Worm (Caenorhabditis elegans) whole organism, young adult: ENCODE measurements around the gene phb-2.

Source experiments
- B0336.3 ChIP-seq: fragments of 200-800 bp; sonication (Bioruptor generic); IDR thresholded peaks from 2 replicates; pipeline ENCODE4 v1.3.6; 2022; ENCODE audit warnings: missing genetic modification characterization, missing compliant biosample characterization
- C17E4.6 ChIP-seq: fragments of 200-800 bp; sonication (Bioruptor generic); IDR thresholded peaks from 2 replicates; pipeline ENCODE4 v1.3.6; 2022; ENCODE audit warnings: missing genetic modification reagents, missing genetic modification characterization, missing compliant biosample characterization
- F10E7.11 ChIP-seq: sonication (generic microtip); optimal IDR thresholded peaks from 2 replicates; lab custom pipeline; 2017; ENCODE audit warnings: mild to moderate bottlenecking, missing genetic modification characterization, moderate library complexity, missing compliant biosample characterization
- F22D6.2 ChIP-seq: sonication (generic microtip); optimal IDR thresholded peaks from 2 replicates; lab custom pipeline; 2016; ENCODE audit warnings: mild to moderate bottlenecking, missing genetic modification characterization, missing compliant biosample characterization
- T26A5.8 ChIP-seq: sonication (generic microtip); optimal IDR thresholded peaks from 2 replicates; lab custom pipeline; 2016; ENCODE audit warnings: missing genetic modification characterization, missing compliant biosample characterization
- Y56A3A.18 ChIP-seq: fragments of 200-800 bp; sonication (Bioruptor generic); IDR thresholded peaks from 2 replicates; pipeline ENCODE4 v1.3.6; 2022; ENCODE audit warnings: missing genetic modification reagents, missing genetic modification characterization, missing compliant biosample characterization
- Y95B8A.8 ChIP-seq: fragments of 200-800 bp; sonication (Bioruptor generic); IDR thresholded peaks from 2 replicates; pipeline ENCODE4 v1.3.6; 2022; ENCODE audit warnings: missing genetic modification reagents, missing genetic modification characterization, missing compliant biosample characterization
- aptf-2 ChIP-seq: fragments of 200-800 bp; sonication (Bioruptor generic); conservative IDR thresholded peaks from 2 replicates; pipeline ENCODE4 v1.3.6; 2022; ENCODE audit warnings: missing genetic modification reagents, missing genetic modification characterization, missing compliant biosample characterization
- bed-1 ChIP-seq: fragments of 200-800 bp; sonication (Bioruptor generic); IDR thresholded peaks from 2 replicates; pipeline ENCODE4 v1.3.6; 2022; ENCODE audit warnings: missing genetic modification reagents, missing genetic modification characterization, missing compliant biosample characterization
- dpff-1 ChIP-seq: sonication (generic microtip); optimal IDR thresholded peaks from 2 replicates; lab custom pipeline; 2017; ENCODE audit warnings: mild to moderate bottlenecking, missing genetic modification characterization, missing compliant biosample characterization
- dpl-1 ChIP-seq: fragments of 150-350 bp; optimal IDR thresholded peaks from 2 replicates; lab custom pipeline; 2014; ENCODE audit warnings: missing biosample characterization, missing genetic modification reagents, missing genetic modification characterization
- egl-18 ChIP-seq: fragments of 200-800 bp; sonication (Bioruptor generic); IDR thresholded peaks from 2 replicates; pipeline ENCODE4 v1.3.6; 2022; ENCODE audit warnings: missing genetic modification reagents, missing genetic modification characterization, missing compliant biosample characterization
- egl-44 ChIP-seq: fragments of 200-800 bp; sonication (Bioruptor generic); IDR thresholded peaks from 2 replicates; pipeline ENCODE4 v1.3.6; 2022; ENCODE audit warnings: missing genetic modification reagents, missing genetic modification characterization, missing compliant biosample characterization
- hmg-20 ChIP-seq: fragments of 200-800 bp; sonication (Bioruptor generic); IDR thresholded peaks from 2 replicates; pipeline ENCODE4 v1.3.6; 2022; ENCODE audit warnings: missing genetic modification reagents, missing genetic modification characterization, missing compliant biosample characterization
- hrde-1 ChIP-seq: sonication (generic microtip); optimal IDR thresholded peaks from 2 replicates; lab custom pipeline; 2016; ENCODE audit warnings: missing genetic modification characterization, mild to moderate bottlenecking, missing compliant biosample characterization, moderate library complexity, missing genotype, missing genetic modification reagents, borderline replicate concordance
- hsf-1 ChIP-seq: fragments of 200-800 bp; sonication (Bioruptor generic); IDR thresholded peaks from 2 replicates; pipeline ENCODE4 v1.3.6; 2022; ENCODE audit warnings: missing genetic modification reagents, missing genetic modification characterization, missing compliant biosample characterization
- let-607 ChIP-seq, 2 experiments: fragments of 200-800 bp in 1 of 2; sonication (Bioruptor generic) in 1 of 2; sonication (generic microtip) in 1 of 2; optimal IDR thresholded peaks; 2 replicates each; lab custom pipeline; 2016 to 2018; ENCODE audit warnings: mild to moderate bottlenecking in 2 of 2, missing compliant biosample characterization in 2 of 2, missing genetic modification characterization in 2 of 2, moderate library complexity in 2 of 2, missing genotype in 1 of 2
- lir-1 ChIP-seq: fragments of 200-800 bp; sonication (Bioruptor generic); conservative IDR thresholded peaks from 2 replicates; pipeline ENCODE4 v1.3.6; 2022; ENCODE audit warnings: missing genetic modification reagents, missing genetic modification characterization, missing compliant biosample characterization
- madf-6 ChIP-seq: fragments of 200-800 bp; sonication (Bioruptor generic); IDR thresholded peaks from 2 replicates; pipeline ENCODE4 v1.3.6; 2022; ENCODE audit warnings: missing genetic modification reagents, missing genetic modification characterization, missing compliant biosample characterization
- madf-8 ChIP-seq: fragments of 200-800 bp; sonication (Bioruptor generic); conservative IDR thresholded peaks from 2 replicates; pipeline ENCODE4 v1.3.6; 2022; ENCODE audit warnings: missing genetic modification reagents, missing genetic modification characterization, missing compliant biosample characterization
- nfya-2 ChIP-seq: fragments of 200-800 bp; sonication (Bioruptor generic); IDR thresholded peaks from 2 replicates; pipeline ENCODE4 v1.3.6; 2022; ENCODE audit warnings: missing genetic modification reagents, missing genetic modification characterization, missing compliant biosample characterization
- nfyb-1 ChIP-seq: fragments of 200-800 bp; sonication (Bioruptor generic); IDR thresholded peaks from 2 replicates; pipeline ENCODE4 v1.3.6; 2022; ENCODE audit warnings: missing genetic modification reagents, missing genetic modification characterization, missing compliant biosample characterization
- nhr-120 ChIP-seq: fragments of 200-800 bp; sonication (Bioruptor generic); IDR thresholded peaks from 2 replicates; pipeline ENCODE4 v1.3.6; 2022; ENCODE audit warnings: missing genetic modification characterization, missing compliant biosample characterization
- nhr-27 ChIP-seq: fragments of 200-800 bp; sonication (Bioruptor generic); optimal IDR thresholded peaks from 2 replicates; lab custom pipeline; 2018; ENCODE audit warnings: mild to moderate bottlenecking, missing genetic modification characterization, moderate library complexity, missing compliant biosample characterization
- nhr-80 ChIP-seq: sonication (generic microtip); optimal IDR thresholded peaks from 2 replicates; lab custom pipeline; 2016; ENCODE audit warnings: missing genetic modification characterization, missing compliant biosample characterization
- nhr-90 ChIP-seq: sonication (generic microtip); optimal IDR thresholded peaks from 2 replicates; lab custom pipeline; 2016; ENCODE audit warnings: missing genotype, mild to moderate bottlenecking, missing genetic modification characterization, missing compliant biosample characterization
- pbrm-1 ChIP-seq: fragments of 200-800 bp; sonication (Bioruptor generic); IDR thresholded peaks from 2 replicates; pipeline ENCODE4 v1.3.6; 2022; ENCODE audit warnings: missing genetic modification reagents, missing genetic modification characterization, missing compliant biosample characterization
- rcor-1 ChIP-seq: fragments of 200-800 bp; sonication (Bioruptor generic); IDR thresholded peaks from 2 replicates; pipeline ENCODE4 v1.3.6; 2022; ENCODE audit warnings: missing genetic modification reagents, missing genetic modification characterization, missing compliant biosample characterization
- snpc-1.1 ChIP-seq: sonication (generic microtip); optimal IDR thresholded peaks from 2 replicates; lab custom pipeline; 2017; ENCODE audit warnings: missing genetic modification characterization, mild to moderate bottlenecking, missing compliant biosample characterization, antibody characterized with exemption, moderate library complexity, missing genotype, missing genetic modification reagents; ENCODE audit not compliant: insufficient read depth
- snpc-1.3 ChIP-seq: sonication (generic microtip); optimal IDR thresholded peaks from 2 replicates; lab custom pipeline; 2017; ENCODE audit warnings: missing genetic modification characterization, mild to moderate bottlenecking, missing compliant biosample characterization, antibody characterized with exemption, moderate library complexity, missing genotype, missing genetic modification reagents; ENCODE audit not compliant: insufficient read depth
- somi-1 ChIP-seq: fragments of 200-800 bp; sonication (Bioruptor generic); optimal IDR thresholded peaks from 2 replicates; lab custom pipeline; 2018; ENCODE audit warnings: mild to moderate bottlenecking, missing genetic modification characterization, missing compliant biosample characterization
- sptf-2 ChIP-seq: fragments of 200-800 bp; sonication (Bioruptor generic); optimal IDR thresholded peaks from 2 replicates; lab custom pipeline; 2018; ENCODE audit warnings: mild to moderate bottlenecking, missing genetic modification characterization, missing compliant biosample characterization
- tbp1 ChIP-seq: fragments of 200-800 bp; sonication (Bioruptor generic); optimal IDR thresholded peaks from 2 replicates; lab custom pipeline; 2018; ENCODE audit warnings: mild to moderate bottlenecking, missing genetic modification characterization, missing compliant biosample characterization
- tbx-9 ChIP-seq: sonication (generic microtip); optimal IDR thresholded peaks from 2 replicates; lab custom pipeline; 2016; ENCODE audit warnings: borderline replicate concordance, missing genetic modification characterization, inconsistent platforms, missing compliant biosample characterization
- xnd-1 ChIP-seq: sonication (generic microtip); optimal IDR thresholded peaks from 2 replicates; lab custom pipeline; 2016; ENCODE audit warnings: missing genotype, missing genetic modification reagents, missing genetic modification characterization, missing compliant biosample characterization
- zim-3 ChIP-seq: sonication (generic microtip); optimal IDR thresholded peaks from 2 replicates; lab custom pipeline; 2017; ENCODE audit warnings: mild to moderate bottlenecking, missing genetic modification characterization, moderate library complexity, missing compliant biosample characterization
- ztf-18 ChIP-seq: sonication (generic microtip); optimal IDR thresholded peaks from 2 replicates; lab custom pipeline; 2016; ENCODE audit warnings: missing genotype, mild to moderate bottlenecking, missing genetic modification characterization, missing compliant biosample characterization
- ztf-28 ChIP-seq: fragments of 200-800 bp; sonication (Bioruptor generic); IDR thresholded peaks from 2 replicates; pipeline ENCODE4 v1.3.6; 2022; ENCODE audit warnings: missing genetic modification reagents, missing genetic modification characterization, missing compliant biosample characterization

The phb-2 gene

ce11 chrII:6269805-6270414 is 18.7 kb downstream of the phb-2 start, which contains the start of gene F13H8.2 (continued):
- peak; percentile 92 for TF ChIP-seq rcor-1 (GFP tag; lab: Robert Waterston, UW)
- peak; percentile 52; the same call in 1 of the 2 replicates for TF ChIP-seq Y95B8A.8 (GFP tag; lab: Robert Waterston, UW)
- TF ChIP-seq nhr-120 (GFP tag; lab: Robert Waterston, UW), result no peak
- no peak for TF ChIP-seq let-607 (tag; optimal IDR thresholded peaks at IDR 0.05; lab: Kevin White, UChicago)
- no peak for TF ChIP-seq nfya-2 (GFP tag; lab: Robert Waterston, UW)
- TF ChIP-seq ztf-18 (tag; lab: Kevin White, UChicago), result peak; percentile 56
- TF ChIP-seq egl-18 (GFP tag; lab: Robert Waterston, UW), result no peak
- TF ChIP-seq nfyb-1 (GFP tag; lab: Robert Waterston, UW), result peak; percentile 93
- TF ChIP-seq hrde-1 (tag; lab: Kevin White, UChicago), result no peak
- peak; percentile 69 for TF ChIP-seq lir-1 (GFP tag; lab: Robert Waterston, UW)
- TF ChIP-seq ztf-28 (GFP tag; lab: Robert Waterston, UW), result peak; percentile 95
- TF ChIP-seq dpl-1 (GFP tag; lab: Kevin White, UChicago), result peak; percentile 68
- peak; percentile 52 for TF ChIP-seq tbp1
- no peak for TF ChIP-seq F10E7.11 (tag; lab: Kevin White, UChicago)
- TF ChIP-seq nhr-80, result peak; percentile 10
- no peak for TF ChIP-seq snpc-1.3 (tag; lab: Kevin White, UChicago)
- TF ChIP-seq somi-1 (GFP tag; lab: Kevin White, UChicago), result no peak
- TF ChIP-seq aptf-2, result peak; percentile 89; the same call in 1 of the 2 replicates
- TF ChIP-seq hsf-1 (GFP tag; lab: Robert Waterston, UW), result peak; percentile 37; the same call in 1 of the 2 replicates
- no peak for TF ChIP-seq T26A5.8 (tag; lab: Kevin White, UChicago)
- no peak; the same call in 1 of the 2 replicates for TF ChIP-seq B0336.3 (GFP tag; lab: Robert Waterston, UW)
- TF ChIP-seq nhr-90 (tag; lab: Kevin White, UChicago), result no peak
- no peak for TF ChIP-seq tbx-9 (tag; lab: Kevin White, UChicago)
- peak; percentile 92 for TF ChIP-seq pbrm-1 (GFP tag; lab: Robert Waterston, UW)
- TF ChIP-seq zim-3, result peak; percentile 2
- no peak for TF ChIP-seq dpff-1 (tag; lab: Kevin White, UChicago)
- no peak for TF ChIP-seq xnd-1 (tag; lab: Kevin White, UChicago)
- no peak for TF ChIP-seq F22D6.2
- 0 out of 2 replicates have a peak, but pooled peaks have one; percentile 43 for TF ChIP-seq hmg-20 (GFP tag; lab: Robert Waterston, UW)
- TF ChIP-seq Y56A3A.18 (GFP tag; lab: Robert Waterston, UW), result 0 out of 2 replicates have a peak, but pooled peaks have one; percentile 69
- TF ChIP-seq sptf-2 (GFP tag; lab: Kevin White, UChicago), result no peak
- TF ChIP-seq nhr-27 (tag; lab: Kevin White, UChicago), result no peak
- TF ChIP-seq madf-6 (GFP tag; lab: Robert Waterston, UW), result peak; percentile 82
- TF ChIP-seq C17E4.6, result peak; percentile 70; the same call in 1 of the 2 replicates
- TF ChIP-seq snpc-1.1 (tag; lab: Kevin White, UChicago), result no peak
- no peak for TF ChIP-seq bed-1
- TF ChIP-seq madf-8 (GFP tag; lab: Robert Waterston, UW), result peak; percentile 68
- TF ChIP-seq, all 124 proteins: peak for 58

ce11 chrII:6273916-6274315 is 22.7 kb downstream of the phb-2 start, which contains the start of gene bpl-1:
TSS of gene bpl-1 (plus strand) at chrII:6274216.
- TF ChIP-seq egl-44 (GFP tag; lab: Robert Waterston, UW) (no peak), nfyb-1 (GFP tag; lab: Robert Waterston, UW) (0 out of 2 replicates have a peak, but pooled peaks have one; percentile 15)
